Worm (Caenorhabditis elegans) whole organism, late embryonic: Measurements from ENCODE around the gene srg-28.

Source experiments
- che-1 ChIP-seq: sonication (generic microtip); optimal IDR thresholded peaks from 2 replicates; lab custom pipeline; 2016; ENCODE audit warnings: mild to moderate bottlenecking, missing genetic modification characterization, missing compliant biosample characterization
- fkh-6 ChIP-seq: sonication (generic microtip); optimal IDR thresholded peaks from 2 replicates; lab custom pipeline; 2016; ENCODE audit warnings: missing genetic modification characterization, missing compliant biosample characterization

- TF ChIP-seq che-1 (tag; lab: Kevin White, UChicago) (no peak), fkh-6 (tag; lab: Kevin White, UChicago) (no peak)
Measured at ce11 chrV:5339497-5339896, 4.8 kb downstream of the srg-28 start, which contains the start of gene srg-27.
